Worm (Caenorhabditis elegans) whole organism, young adult: ENCODE data around the gene srh-69.

ENCODE experiments used
- C17E4.6 ChIP-seq: fragments of 200-800 bp; sonication (Bioruptor generic); IDR thresholded peaks from 2 replicates; pipeline ENCODE4 v1.3.6; 2022; ENCODE audit warnings: missing genetic modification reagents, missing genetic modification characterization, missing compliant biosample characterization
- F49E8.2 ChIP-seq: sonication (generic microtip); optimal IDR thresholded peaks from 3 replicates; lab custom pipeline; 2017; ENCODE audit warnings: missing genetic modification characterization, mild to moderate bottlenecking, missing compliant biosample characterization, antibody characterized with exemption, moderate library complexity; ENCODE audit not compliant: insufficient read depth
- T26A5.8 ChIP-seq: sonication (generic microtip); optimal IDR thresholded peaks from 2 replicates; lab custom pipeline; 2016; ENCODE audit warnings: missing genetic modification characterization, missing compliant biosample characterization
- atf-7 ChIP-seq: sonication (generic microtip); optimal IDR thresholded peaks from 2 replicates; lab custom pipeline; 2017; ENCODE audit warnings: mild to moderate bottlenecking, missing genetic modification characterization, missing compliant biosample characterization
- ceh-91 ChIP-seq: fragments of 200-800 bp; sonication (Bioruptor generic); IDR thresholded peaks from 2 replicates; pipeline ENCODE4 v1.3.6; 2022; ENCODE audit warnings: missing genetic modification reagents, missing genetic modification characterization, missing compliant biosample characterization
- dpl-1 ChIP-seq: fragments of 150-350 bp; optimal IDR thresholded peaks from 2 replicates; lab custom pipeline; 2014; ENCODE audit warnings: missing biosample characterization, missing genetic modification reagents, missing genetic modification characterization
- efl-1 ChIP-seq: fragments of 150-350 bp; optimal IDR thresholded peaks from 2 replicates; lab custom pipeline; 2014; ENCODE audit warnings: missing biosample characterization, missing genetic modification reagents, missing genetic modification characterization
- let-607 ChIP-seq, 2 experiments: fragments of 200-800 bp in 1 of 2; sonication (Bioruptor generic) in 1 of 2; sonication (generic microtip) in 1 of 2; optimal IDR thresholded peaks; 2 replicates each; lab custom pipeline; 2016 to 2018; ENCODE audit warnings: mild to moderate bottlenecking in 2 of 2, missing compliant biosample characterization in 2 of 2, missing genetic modification characterization in 2 of 2, moderate library complexity in 2 of 2, missing genotype in 1 of 2
- lin-40 ChIP-seq: sonication (generic microtip); optimal IDR thresholded peaks from 2 replicates; lab custom pipeline; 2016; ENCODE audit warnings: missing genetic modification characterization, mild to moderate bottlenecking, missing compliant biosample characterization, missing genotype, missing genetic modification reagents
- nfya-1 ChIP-seq: sonication (generic microtip); optimal IDR thresholded peaks from 2 replicates; lab custom pipeline; 2017; ENCODE audit warnings: antibody characterized with exemption, missing compliant biosample characterization, missing genetic modification characterization, borderline replicate concordance; ENCODE audit not compliant: insufficient read depth
- nhr-90 ChIP-seq: sonication (generic microtip); optimal IDR thresholded peaks from 2 replicates; lab custom pipeline; 2016; ENCODE audit warnings: missing genotype, mild to moderate bottlenecking, missing genetic modification characterization, missing compliant biosample characterization
- pha-4 ChIP-seq: fragments of 150-350 bp; sonication (generic microtip); optimal IDR thresholded peaks from 2 replicates; lab custom pipeline; 2014; ENCODE audit warnings: missing biosample characterization, missing genetic modification reagents, missing genetic modification characterization
- unc-62 ChIP-seq: fragments of 150-350 bp; optimal IDR thresholded peaks from 2 replicates; lab custom pipeline; 2014; ENCODE audit warnings: missing biosample characterization, missing genetic modification reagents, missing genetic modification characterization
- zim-3 ChIP-seq: sonication (generic microtip); optimal IDR thresholded peaks from 2 replicates; lab custom pipeline; 2017; ENCODE audit warnings: mild to moderate bottlenecking, missing genetic modification characterization, moderate library complexity, missing compliant biosample characterization

DNA sequence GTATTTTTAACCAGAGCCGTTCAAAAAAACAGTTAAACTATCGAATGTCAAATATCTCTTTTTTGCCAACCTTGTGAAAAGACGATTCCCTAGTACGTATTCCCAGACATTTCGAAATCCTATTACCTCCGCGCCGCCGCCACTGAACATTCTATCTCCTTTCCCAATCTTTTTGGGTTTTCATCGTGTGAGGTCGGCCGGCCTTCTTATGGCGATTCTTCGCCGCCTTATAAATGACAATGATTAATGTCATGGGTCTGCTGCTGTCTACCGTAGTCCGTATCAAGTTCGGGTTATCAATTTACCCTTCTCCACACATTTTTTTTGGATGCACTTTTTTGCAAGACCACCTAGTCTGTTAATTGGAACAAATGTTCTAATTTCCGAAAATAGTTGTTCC is 35.1 kb upstream of the srh-69 start:
- TF ChIP-seq T26A5.8 (tag; lab: Kevin White, UChicago) (no peak), dpl-1 (GFP tag; lab: Kevin White, UChicago) (no peak), nhr-90 (no peak), efl-1 (no peak), F49E8.2 (tag; lab: Kevin White, UChicago) (no peak), ceh-91 (no peak), pha-4 (tag; lab: Kevin White, UChicago) (no peak), atf-7 (tag; lab: Kevin White, UChicago) (no peak), unc-62 (no peak), lin-40 (tag; lab: Kevin White, UChicago) (no peak), C17E4.6 (no peak), zim-3 (tag; lab: Kevin White, UChicago) (no peak), let-607 (tag; optimal IDR thresholded peaks at IDR 0.05; lab: Kevin White, UChicago) (no peak), nfya-1 (tag; lab: Kevin White, UChicago) (no peak)
